Worm (Caenorhabditis elegans) whole organism, early embryonic: ENCODE results near the gene ZC506.1.

Experiments used
- B0310.2 ChIP-seq: sonication (generic microtip); optimal IDR thresholded peaks from 2 replicates; lab custom pipeline; 2016; ENCODE audit warnings: mild to moderate bottlenecking, missing genetic modification characterization, missing compliant biosample characterization
- F13C5.2 ChIP-seq: sonication (generic microtip); optimal IDR thresholded peaks from 2 replicates; lab custom pipeline; 2017; ENCODE audit warnings: mild to moderate bottlenecking, missing genetic modification characterization, inconsistent platforms, missing compliant biosample characterization
- aly-1 ChIP-seq: sonication (generic microtip); optimal IDR thresholded peaks from 2 replicates; lab custom pipeline; 2016; ENCODE audit warnings: missing genetic modification characterization, missing compliant biosample characterization
- ama-1 ChIP-seq: fragments of 150-350 bp; optimal IDR thresholded peaks from 2 replicates; lab custom pipeline; 2014
- ets-7 ChIP-seq: sonication (generic microtip); optimal IDR thresholded peaks from 2 replicates; lab custom pipeline; 2016; ENCODE audit warnings: missing genotype, missing genetic modification characterization, missing compliant biosample characterization
- flt-1 ChIP-seq: fragments of 200-800 bp; sonication (Bioruptor generic); IDR thresholded peaks from 2 replicates; pipeline ENCODE4 v1.3.6; 2022; ENCODE audit warnings: missing genetic modification characterization, missing compliant biosample characterization
- hmbx-1 ChIP-seq: sonication (generic microtip); optimal IDR thresholded peaks from 2 replicates; lab custom pipeline; 2016; ENCODE audit warnings: mild to moderate bottlenecking, missing genetic modification characterization, missing compliant biosample characterization
- hnd-1 ChIP-seq: sonication (generic microtip); optimal IDR thresholded peaks from 2 replicates; lab custom pipeline; 2016; ENCODE audit warnings: missing genetic modification characterization, missing compliant biosample characterization
- pes-1 ChIP-seq: fragments of 200-800 bp; sonication (Bioruptor generic); IDR thresholded peaks from 2 replicates; pipeline ENCODE4 v1.3.6; 2022; ENCODE audit warnings: missing genetic modification reagents, missing genetic modification characterization, missing compliant biosample characterization
- sea-1 ChIP-seq: fragments of 200-800 bp; sonication (Bioruptor generic); conservative IDR thresholded peaks from 2 replicates; pipeline ENCODE4 v1.3.6; 2022; ENCODE audit warnings: missing genetic modification characterization, missing compliant biosample characterization
- tbx-11 ChIP-seq: fragments of 200-800 bp; sonication (Bioruptor generic); IDR thresholded peaks from 2 replicates; pipeline ENCODE4 v1.3.6; 2022; ENCODE audit warnings: missing genetic modification characterization, missing compliant biosample characterization
- tbx-37 ChIP-seq: fragments of 200-800 bp; sonication (Bioruptor generic); conservative IDR thresholded peaks from 2 replicates; pipeline ENCODE4 v1.3.6; 2022; ENCODE audit warnings: missing genetic modification reagents, missing genetic modification characterization, missing compliant biosample characterization
- tra-4 ChIP-seq: sonication (generic microtip); optimal IDR thresholded peaks from 2 replicates; lab custom pipeline; 2017; ENCODE audit warnings: missing genetic modification characterization, missing compliant biosample characterization

- TF ChIP-seq F13C5.2 (no peak), tbx-37 (no peak), ama-1 (lab: Kevin White, UChicago) (no peak), pes-1 (GFP tag; lab: Robert Waterston, UW) (no peak), hmbx-1 (no peak), flt-1 (no peak), tra-4 (tag; lab: Kevin White, UChicago) (no peak), tbx-11 (GFP tag; lab: Robert Waterston, UW) (no peak), aly-1 (tag; lab: Kevin White, UChicago) (no peak), B0310.2 (no peak), ets-7 (tag; lab: Kevin White, UChicago) (no peak), hnd-1 (tag; lab: Kevin White, UChicago) (no peak), sea-1 (GFP tag; lab: Robert Waterston, UW) (no peak)
These were observed 30.8 kb upstream of the ZC506.1 start for ce11 chrX:9927993-9928392.
